Fruit fly (Drosophila melanogaster): ENCODE measurements around the gene hd.

hd gene

dm6 chr3R:5323741-5324538 is 50.8 kb downstream of the hd start:
- TF ChIP-seq Myc (optimal IDR thresholded peaks at IDR 0.05) (no peak), GATAd (GFP tag; optimal IDR thresholded peaks at IDR 0.05) (no peak), dmrt93B (GFP tag; optimal IDR thresholded peaks at IDR 0.05) (no peak), psq (GFP tag; optimal IDR thresholded peaks at IDR 0.05) (peak; percentile 33), sv (GFP tag; optimal IDR thresholded peaks at IDR 0.05) (no peak), rgr (GFP tag; optimal IDR thresholded peaks at IDR 0.05) (peak; percentile 23), Hnf4 (GFP tag; optimal IDR thresholded peaks at IDR 0.05) (no peak), CG9705 (GFP tag; optimal IDR thresholded peaks at IDR 0.05) (no peak), Jra (GFP tag; optimal IDR thresholded peaks at IDR 0.05) (no peak), pan (optimal IDR thresholded peaks at IDR 0.05) (no peak), Mio (GFP tag; optimal IDR thresholded peaks at IDR 0.05) (no peak), ey (GFP tag; optimal IDR thresholded peaks at IDR 0.05) (no peak), CrebA (GFP tag; optimal IDR thresholded peaks at IDR 0.05; ENCODE audit: borderline replicate concordance) (peak; percentile 67), Hr78 (GFP tag; optimal IDR thresholded peaks at IDR 0.05) (no peak), h (GFP tag; optimal IDR thresholded peaks at IDR 0.05) (peak; percentile 40), Abd-B (GFP tag; optimal IDR thresholded peaks at IDR 0.05) (no peak), sage (GFP tag; optimal IDR thresholded peaks at IDR 0.05) (no peak), Vsx2 (GFP tag; optimal IDR thresholded peaks at IDR 0.05; ENCODE audit: partially characterized antibody) (peak; percentile 45), Sp1 (GFP tag; optimal IDR thresholded peaks at IDR 0.05) (no peak), Rel (GFP tag; optimal IDR thresholded peaks at IDR 0.05) (peak; percentile 11), Rel (tag; optimal IDR thresholded peaks at IDR 0.05) (no peak), tai (GFP tag; optimal IDR thresholded peaks at IDR 0.05) (no peak), dl (GFP tag; optimal IDR thresholded peaks at IDR 0.05; ENCODE audit: insufficient read depth in 1 of 2, partially characterized antibody in 2 of 2) (peak; percentile 3 to 11), Dfd (GFP tag; optimal IDR thresholded peaks at IDR 0.05) (no peak), OdsH (GFP tag; optimal IDR thresholded peaks at IDR 0.05) (no peak), lola (GFP tag; optimal IDR thresholded peaks at IDR 0.05) (no peak), fru (GFP tag; optimal IDR thresholded peaks at IDR 0.05) (no peak), Dif (GFP tag; optimal IDR thresholded peaks at IDR 0.05; ENCODE audit: partially characterized antibody) (no peak), N (GFP tag; optimal IDR thresholded peaks at IDR 0.05) (no peak), usp (GFP tag; optimal IDR thresholded peaks at IDR 0.05) (no peak), woc (GFP tag; optimal IDR thresholded peaks at IDR 0.05) (no peak), HLH106 (tag; optimal IDR thresholded peaks at IDR 0.05) (no peak), jim (GFP tag; optimal IDR thresholded peaks at IDR 0.05) (no peak)

Data from whole organism, wandering third instar larva.